Worm (Caenorhabditis elegans): ENCODE measurements around the gene irld-48.

Gene irld-48

DNA sequence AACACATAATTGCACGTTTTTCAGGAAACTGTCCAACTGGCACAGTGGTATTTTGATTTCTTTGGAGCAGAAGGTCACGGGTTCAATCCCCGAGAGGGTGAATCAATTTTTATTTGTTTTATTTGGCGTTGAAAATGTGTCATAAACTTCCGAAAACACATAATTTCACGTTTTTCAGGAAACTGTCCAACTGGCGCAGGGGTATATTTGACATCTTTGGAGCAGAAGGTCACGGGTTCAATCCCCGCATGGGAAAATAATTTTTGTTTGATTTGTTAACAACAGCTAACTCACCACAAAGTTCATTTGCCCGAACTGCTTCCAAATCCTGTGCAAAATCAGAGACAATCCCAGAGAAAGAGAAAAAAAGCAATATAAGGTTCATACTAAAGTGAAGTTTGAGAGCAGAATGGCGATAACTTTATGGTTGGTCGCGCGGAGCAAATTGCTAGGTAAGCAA, at the start of gene irld-48:
TSS of gene irld-48 (plus strand) at position 410 of the 460 bp plus-strand sequence.
- TF ChIP-seq nhr-179 (tag; optimal IDR thresholded peaks at IDR 0.05), result no peak
- no peak for TF ChIP-seq bed-2 (GFP tag; IDR thresholded peaks at IDR 0.05)
- no peak for TF ChIP-seq F39B2.1 (GFP tag; IDR thresholded peaks at IDR 0.05)
- TF ChIP-seq ama-1 (optimal IDR thresholded peaks at IDR 0.05), result no peak
- no peak for TF ChIP-seq ama-1 (GFP tag; optimal IDR thresholded peaks at IDR 0.05)
- TF ChIP-seq die-1 (tag; optimal IDR thresholded peaks at IDR 0.05), result no peak
- TF ChIP-seq rpc-1 (optimal IDR thresholded peaks at IDR 0.05), result no peak
- TF ChIP-seq rpc-1 (tag; optimal IDR thresholded peaks at IDR 0.05), result peak; percentile 62
- no peak for TF ChIP-seq repo-1 (tag; optimal IDR thresholded peaks at IDR 0.05)
- TF ChIP-seq tbp1 (GFP tag; optimal IDR thresholded peaks at IDR 0.05), result peak; percentile 70
- no peak for TF ChIP-seq ztf-18 (tag; optimal IDR thresholded peaks at IDR 0.05)
- TF ChIP-seq C06A6.2 (GFP tag; conservative IDR thresholded peaks at IDR 0.05), result no peak
- TF ChIP-seq mcd-1 (GFP tag; IDR thresholded peaks at IDR 0.05), result no peak
- no peak for TF ChIP-seq F10E7.11 (tag; optimal IDR thresholded peaks at IDR 0.05)
- TF ChIP-seq ekl-4 (GFP tag; IDR thresholded peaks at IDR 0.05), result no peak
- TF ChIP-seq snpc-1.3 (tag; optimal IDR thresholded peaks at IDR 0.05; ENCODE audit: insufficient read depth), result no peak
- no peak for TF ChIP-seq atf-7 (tag; optimal IDR thresholded peaks at IDR 0.05)
- TF ChIP-seq lir-1 (GFP tag; conservative IDR thresholded peaks at IDR 0.05), result no peak
- no peak for TF ChIP-seq rcor-1 (GFP tag; IDR thresholded peaks at IDR 0.05)
- TF ChIP-seq bed-1 (GFP tag; IDR thresholded peaks at IDR 0.05), result no peak
- 0 out of 2 replicates have a peak, but pooled peaks have one; percentile 22 for TF ChIP-seq lin-26 (GFP tag; IDR thresholded peaks at IDR 0.05)
- no peak for TF ChIP-seq dpl-1 (GFP tag; optimal IDR thresholded peaks at IDR 0.05)
- TF ChIP-seq ets-4 (GFP tag; optimal IDR thresholded peaks at IDR 0.05), result no peak
- no peak for TF ChIP-seq T26A5.8 (tag; optimal IDR thresholded peaks at IDR 0.05)
- TF ChIP-seq sea-2 (GFP tag; IDR thresholded peaks at IDR 0.05), result no peak
- peak; percentile 34 for TF ChIP-seq B0261.1 (tag; optimal IDR thresholded peaks at IDR 0.05)
- TF ChIP-seq ztf-22 (GFP tag; optimal IDR thresholded peaks at IDR 0.05), result no peak
- TF ChIP-seq mel-28 (tag; optimal IDR thresholded peaks at IDR 0.05; ENCODE audit: borderline replicate concordance), result no peak
- no peak for TF ChIP-seq C17E4.6 (GFP tag; IDR thresholded peaks at IDR 0.05)
- no peak for TF ChIP-seq B0336.3 (GFP tag; IDR thresholded peaks at IDR 0.05)
- TF ChIP-seq nfya-2 (GFP tag; IDR thresholded peaks at IDR 0.05), result no peak
- no peak for TF ChIP-seq rec-8 (tag; optimal IDR thresholded peaks at IDR 0.05)

DNA sequence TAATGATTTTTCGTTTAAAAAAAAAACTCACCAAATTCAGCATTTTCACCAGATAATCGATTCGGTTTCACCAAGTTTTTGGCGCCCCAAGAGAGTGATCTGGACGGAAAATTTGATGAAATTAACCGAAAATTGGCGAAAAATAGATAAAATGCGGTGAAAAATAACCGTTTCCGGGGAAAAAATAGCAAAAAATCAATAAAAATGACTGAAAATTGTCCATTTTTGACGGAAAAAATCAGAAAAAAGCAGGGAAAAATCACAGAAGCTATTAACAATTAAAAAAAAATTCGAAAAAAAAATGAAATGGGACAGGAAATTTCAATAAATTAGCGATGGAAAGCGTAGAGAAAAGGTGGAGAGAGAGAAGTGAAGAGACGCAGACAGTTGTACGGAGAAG, 42.4 kb upstream of the irld-48 start, which contains the start of gene ubc-15:
TSS of gene ubc-15 (minus strand) at position 101 of the 400 bp plus-strand sequence.
- TF ChIP-seq sea-2 (GFP tag; IDR thresholded peaks at IDR 0.05) (no peak), madf-6 (GFP tag; IDR thresholded peaks at IDR 0.05) (no peak), pha-4 (tag; optimal IDR thresholded peaks at IDR 0.05) (no peak), B0336.3 (GFP tag; IDR thresholded peaks at IDR 0.05) (no peak), aptf-3 (GFP tag; IDR thresholded peaks at IDR 0.05) (no peak), rec-8 (tag; optimal IDR thresholded peaks at IDR 0.05) (no peak), hmg-1.2 (GFP tag; IDR thresholded peaks at IDR 0.05) (peak; percentile 15; the same call in 1 of the 2 replicates), egl-18 (GFP tag; IDR thresholded peaks at IDR 0.05) (no peak), Y79H2A.3 (GFP tag; conservative IDR thresholded peaks at IDR 0.05) (no peak), F52B5.7 (tag; optimal IDR thresholded peaks at IDR 0.05) (no peak), atf-7 (tag; optimal IDR thresholded peaks at IDR 0.05) (peak; percentile 37)
